Worm (Caenorhabditis elegans): ENCODE results near the gene sre-33.

Gene sre-33

ce11 chrII:12494556-12495131 lies 41.5 kb downstream of the sre-33 start, which contains the start of gene col-85 (continued):
- TF ChIP-seq Y53F4B.3 (GFP tag; IDR thresholded peaks at IDR 0.05) = no peak; the same call in 1 of the 2 replicates
- peak; percentile 30 for TF ChIP-seq ccch-3 (GFP tag; optimal IDR thresholded peaks at IDR 0.05)
- TF ChIP-seq madf-3 (GFP tag; IDR thresholded peaks at IDR 0.05) = peak; percentile 77; the same call in 1 of the 2 replicates
- TF ChIP-seq lin-26 (GFP tag; IDR thresholded peaks at IDR 0.05) = peak; percentile 98
- no peak for TF ChIP-seq C17E4.6 (GFP tag; IDR thresholded peaks at IDR 0.05)
- TF ChIP-seq B0019.2 (GFP tag; conservative IDR thresholded peaks at IDR 0.05) = peak; percentile 75
- TF ChIP-seq aptf-3 (GFP tag; IDR thresholded peaks at IDR 0.05) = no peak
- TF ChIP-seq mel-28 (tag; optimal IDR thresholded peaks at IDR 0.05; ENCODE audit: borderline replicate concordance) = peak; percentile 3
- peak; percentile 72 for TF ChIP-seq nhr-27 (tag; optimal IDR thresholded peaks at IDR 0.05)
- no peak for TF ChIP-seq lag-1 (GFP tag; IDR thresholded peaks at IDR 0.05)
- TF ChIP-seq nhr-80 (tag; optimal IDR thresholded peaks at IDR 0.05) = peak; percentile 39
- TF ChIP-seq ceh-27 (GFP tag; optimal IDR thresholded peaks at IDR 0.05) = peak; percentile 36
- peak; percentile 76 to 91 for TF ChIP-seq rec-8 (tag; optimal IDR thresholded peaks at IDR 0.05)
- TF ChIP-seq ztf-28 (GFP tag; IDR thresholded peaks at IDR 0.05) = peak; percentile 81
- 0 out of 2 replicates have a peak, but pooled peaks have one; percentile 77 for TF ChIP-seq bed-1 (GFP tag; IDR thresholded peaks at IDR 0.05)
- TF ChIP-seq hsf-1 (GFP tag; IDR thresholded peaks at IDR 0.05) = peak; percentile 52; the same call in 1 of the 2 replicates
- TF ChIP-seq F22D6.2 (tag; optimal IDR thresholded peaks at IDR 0.05) = peak; percentile 4
- TF ChIP-seq nhr-179 (tag; optimal IDR thresholded peaks at IDR 0.05) = peak; percentile 42
- TF ChIP-seq snpc-4 (GFP tag; optimal IDR thresholded peaks at IDR 0.05) = peak; percentile 91
- TF ChIP-seq snpc-4 (tag; optimal IDR thresholded peaks at IDR 0.05) = peak; percentile 92 to 97 (median 95)
- TF ChIP-seq lin-40 (tag; optimal IDR thresholded peaks at IDR 0.05) = no peak
- peak; percentile 85 for TF ChIP-seq rcor-1 (GFP tag; IDR thresholded peaks at IDR 0.05)
- TF ChIP-seq tlf-1 (GFP tag; optimal IDR thresholded peaks at IDR 0.05) = peak; percentile 57
- TF ChIP-seq F57C9.4 (tag; optimal IDR thresholded peaks at IDR 0.05) = no peak
- TF ChIP-seq ceh-91 (GFP tag; IDR thresholded peaks at IDR 0.05) = peak; percentile 43
- peak; percentile 87 for TF ChIP-seq fkh-3 (tag; optimal IDR thresholded peaks at IDR 0.05)
- TF ChIP-seq snpc-1.3 (tag; optimal IDR thresholded peaks at IDR 0.05; ENCODE audit: insufficient read depth) = peak; percentile 87
- TF ChIP-seq him-1 (tag; optimal IDR thresholded peaks at IDR 0.05) = peak; percentile 89
- peak; percentile 81 for TF ChIP-seq ztf-18 (tag; optimal IDR thresholded peaks at IDR 0.05)
- TF ChIP-seq ceh-100 (GFP tag; IDR thresholded peaks at IDR 0.05) = peak; percentile 78
- TF ChIP-seq ceh-40 (GFP tag; IDR thresholded peaks at IDR 0.05) = peak; percentile 82
- peak; percentile 53 for TF ChIP-seq F33H1.4 (GFP tag; IDR thresholded peaks at IDR 0.05)
- peak; percentile 3 to 56 for TF ChIP-seq let-607 (tag; optimal IDR thresholded peaks at IDR 0.05)
- TF ChIP-seq let-526 (GFP tag; IDR thresholded peaks at IDR 0.05) = 0 out of 2 replicates have a peak, but pooled peaks have one; percentile 35
- no peak for TF ChIP-seq cebp-1 (GFP tag; IDR thresholded peaks at IDR 0.05)
- peak; percentile 81 for TF ChIP-seq cebp-1 (tag; optimal IDR thresholded peaks at IDR 0.05)
- peak; percentile 72 for TF ChIP-seq ekl-4 (GFP tag; IDR thresholded peaks at IDR 0.05)
- TF ChIP-seq nhr-90 (tag; optimal IDR thresholded peaks at IDR 0.05) = peak; percentile 94
- peak; percentile 78 for TF ChIP-seq lin-54 (GFP tag; optimal IDR thresholded peaks at IDR 0.05)
- TF ChIP-seq attf-5 (GFP tag; optimal IDR thresholded peaks at IDR 0.05) = peak; percentile 84
- TF ChIP-seq gei-17 (GFP tag; optimal IDR thresholded peaks at IDR 0.05) = peak; percentile 5
- TF ChIP-seq athp-1 (tag; optimal IDR thresholded peaks at IDR 0.05) = peak; percentile 60
- peak; percentile 55 for TF ChIP-seq ztf-3 (GFP tag; optimal IDR thresholded peaks at IDR 0.05)
- peak; percentile 85 for TF ChIP-seq T07F8.4 (tag; optimal IDR thresholded peaks at IDR 0.05)
- no peak for TF ChIP-seq tbx-9 (tag; optimal IDR thresholded peaks at IDR 0.05; ENCODE audit: borderline replicate concordance)
- 0 out of 2 replicates have a peak, but pooled peaks have one; percentile 86 for TF ChIP-seq F37B4.10 (GFP tag; IDR thresholded peaks at IDR 0.05)
- peak; percentile 90 for TF ChIP-seq snpc-1.1 (tag; optimal IDR thresholded peaks at IDR 0.05; ENCODE audit: insufficient read depth)

Measured in whole organism, young adult.